Worm (Caenorhabditis elegans): Measurements from ENCODE around the gene sftb-6.

DNA sequence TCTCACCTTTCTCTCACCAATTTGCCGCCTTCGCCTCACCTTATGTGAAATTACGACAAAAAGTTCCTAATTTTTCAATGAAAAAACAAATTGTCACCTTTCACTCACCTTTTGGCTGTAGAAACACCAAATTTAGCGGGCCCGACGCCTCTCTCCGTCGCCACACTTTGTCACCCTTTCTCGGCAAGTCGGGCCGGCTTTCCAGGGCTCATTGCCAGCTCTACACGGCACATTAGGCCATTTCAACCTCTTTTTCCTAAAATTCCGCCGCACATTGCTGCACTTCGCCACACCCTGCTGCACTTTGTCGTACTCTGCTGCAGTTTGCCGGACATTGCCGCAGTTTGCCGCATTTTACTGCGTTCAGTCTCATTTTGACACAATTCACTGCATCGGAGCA, 3.0 kb downstream of the sftb-6 start:
- TF ChIP-seq ztf-6 (GFP tag; IDR thresholded peaks at IDR 0.05) = no peak
- no peak for TF ChIP-seq let-526 (GFP tag; IDR thresholded peaks at IDR 0.05)
- TF ChIP-seq F33H1.4 (GFP tag; IDR thresholded peaks at IDR 0.05) = no peak

Measured in whole organism, young adult.